Worm (Caenorhabditis elegans) whole organism, young adult: ENCODE results near the gene Y51A2D.8.

Experiments
- B0261.1 ChIP-seq: sonication (generic microtip); optimal IDR thresholded peaks from 2 replicates; lab custom pipeline; 2016; ENCODE audit warnings: mild to moderate bottlenecking, missing genetic modification characterization, moderate library complexity, missing compliant biosample characterization
- C06A6.2 ChIP-seq: fragments of 200-800 bp; sonication (Bioruptor generic); conservative IDR thresholded peaks from 2 replicates; pipeline ENCODE4 v1.3.6; 2022; ENCODE audit warnings: missing genetic modification characterization, missing compliant biosample characterization
- D2030.7 ChIP-seq: fragments of 200-800 bp; sonication (Bioruptor generic); IDR thresholded peaks from 2 replicates; pipeline ENCODE4 v1.3.6; 2022; ENCODE audit warnings: missing genetic modification reagents, missing genetic modification characterization, missing compliant biosample characterization
- F10E7.11 ChIP-seq: sonication (generic microtip); optimal IDR thresholded peaks from 2 replicates; lab custom pipeline; 2017; ENCODE audit warnings: mild to moderate bottlenecking, missing genetic modification characterization, moderate library complexity, missing compliant biosample characterization
- F22D6.2 ChIP-seq: sonication (generic microtip); optimal IDR thresholded peaks from 2 replicates; lab custom pipeline; 2016; ENCODE audit warnings: mild to moderate bottlenecking, missing genetic modification characterization, missing compliant biosample characterization
- F33H1.4 ChIP-seq: fragments of 200-800 bp; sonication (Bioruptor generic); IDR thresholded peaks from 2 replicates; pipeline ENCODE4 v1.3.6; 2022; ENCODE audit warnings: missing genetic modification reagents, missing genetic modification characterization, missing compliant biosample characterization
- F37B4.10 ChIP-seq: fragments of 200-800 bp; sonication (Bioruptor generic); IDR thresholded peaks from 2 replicates; pipeline ENCODE4 v1.3.6; 2022; ENCODE audit warnings: missing genetic modification characterization, missing compliant biosample characterization
- F49E8.2 ChIP-seq: sonication (generic microtip); optimal IDR thresholded peaks from 3 replicates; lab custom pipeline; 2017; ENCODE audit warnings: missing genetic modification characterization, mild to moderate bottlenecking, missing compliant biosample characterization, antibody characterized with exemption, moderate library complexity; ENCODE audit not compliant: insufficient read depth
- F57A8.1 ChIP-seq: fragments of 200-800 bp; sonication (Bioruptor generic); optimal IDR thresholded peaks from 2 replicates; lab custom pipeline; 2018; ENCODE audit warnings: mild to moderate bottlenecking, missing genetic modification characterization, moderate library complexity, missing compliant biosample characterization
- K12H6.12 ChIP-seq: fragments of 200-800 bp; sonication (Bioruptor generic); optimal IDR thresholded peaks from 2 replicates; lab custom pipeline; 2018; ENCODE audit warnings: mild to moderate bottlenecking, missing genetic modification characterization, missing compliant biosample characterization
- Y53F4B.3 ChIP-seq: fragments of 200-800 bp; sonication (Bioruptor generic); IDR thresholded peaks from 2 replicates; pipeline ENCODE4 v1.3.6; 2022; ENCODE audit warnings: missing genetic modification reagents, missing genetic modification characterization, missing compliant biosample characterization
- Y56A3A.18 ChIP-seq: fragments of 200-800 bp; sonication (Bioruptor generic); IDR thresholded peaks from 2 replicates; pipeline ENCODE4 v1.3.6; 2022; ENCODE audit warnings: missing genetic modification reagents, missing genetic modification characterization, missing compliant biosample characterization
- Y79H2A.3 ChIP-seq: fragments of 200-800 bp; sonication (Bioruptor generic); conservative IDR thresholded peaks from 2 replicates; pipeline ENCODE4 v1.3.6; 2022; ENCODE audit warnings: missing genetic modification reagents, missing genetic modification characterization, missing compliant biosample characterization
- aptf-2 ChIP-seq: fragments of 200-800 bp; sonication (Bioruptor generic); conservative IDR thresholded peaks from 2 replicates; pipeline ENCODE4 v1.3.6; 2022; ENCODE audit warnings: missing genetic modification reagents, missing genetic modification characterization, missing compliant biosample characterization
- athp-1 ChIP-seq: sonication (generic microtip); optimal IDR thresholded peaks from 2 replicates; lab custom pipeline; 2017; ENCODE audit warnings: mild to moderate bottlenecking, missing genetic modification characterization, missing compliant biosample characterization
- ccch-3 ChIP-seq: fragments of 200-800 bp; sonication (Bioruptor generic); optimal IDR thresholded peaks from 2 replicates; lab custom pipeline; 2018; ENCODE audit warnings: mild to moderate bottlenecking, missing genetic modification characterization, missing compliant biosample characterization
- cebp-2 ChIP-seq: fragments of 200-800 bp; sonication (Bioruptor generic); IDR thresholded peaks from 2 replicates; pipeline ENCODE4 v1.3.6; 2022; ENCODE audit warnings: missing genetic modification characterization, missing compliant biosample characterization
- ceh-27 ChIP-seq: fragments of 200-800 bp; sonication (Bioruptor generic); optimal IDR thresholded peaks from 2 replicates; lab custom pipeline; 2018; ENCODE audit warnings: mild to moderate bottlenecking, missing genetic modification characterization, moderate library complexity, missing compliant biosample characterization
- ceh-40 ChIP-seq: fragments of 200-800 bp; sonication (Bioruptor generic); IDR thresholded peaks from 2 replicates; pipeline ENCODE4 v1.3.6; 2022; ENCODE audit warnings: missing genetic modification characterization, missing compliant biosample characterization
- ceh-91 ChIP-seq: fragments of 200-800 bp; sonication (Bioruptor generic); IDR thresholded peaks from 2 replicates; pipeline ENCODE4 v1.3.6; 2022; ENCODE audit warnings: missing genetic modification reagents, missing genetic modification characterization, missing compliant biosample characterization
- die-1 ChIP-seq: sonication (generic microtip); optimal IDR thresholded peaks from 2 replicates; lab custom pipeline; 2016; ENCODE audit warnings: missing genotype, mild to moderate bottlenecking, missing genetic modification characterization, missing compliant biosample characterization
- dpff-1 ChIP-seq: sonication (generic microtip); optimal IDR thresholded peaks from 2 replicates; lab custom pipeline; 2017; ENCODE audit warnings: mild to moderate bottlenecking, missing genetic modification characterization, missing compliant biosample characterization
- dpl-1 ChIP-seq: fragments of 150-350 bp; optimal IDR thresholded peaks from 2 replicates; lab custom pipeline; 2014; ENCODE audit warnings: missing biosample characterization, missing genetic modification reagents, missing genetic modification characterization
- egl-18 ChIP-seq: fragments of 200-800 bp; sonication (Bioruptor generic); IDR thresholded peaks from 2 replicates; pipeline ENCODE4 v1.3.6; 2022; ENCODE audit warnings: missing genetic modification reagents, missing genetic modification characterization, missing compliant biosample characterization
- egrh-3 ChIP-seq: fragments of 200-800 bp; sonication (Bioruptor generic); IDR thresholded peaks from 2 replicates; pipeline ENCODE4 v1.3.6; 2022; ENCODE audit warnings: missing genetic modification reagents, missing genetic modification characterization, missing compliant biosample characterization
- gei-17 ChIP-seq: fragments of 200-800 bp; sonication (Bioruptor generic); optimal IDR thresholded peaks from 2 replicates; lab custom pipeline; 2018; ENCODE audit warnings: mild to moderate bottlenecking, missing genetic modification characterization, missing compliant biosample characterization
- hmg-1.2 ChIP-seq: fragments of 200-800 bp; sonication (Bioruptor generic); IDR thresholded peaks from 2 replicates; pipeline ENCODE4 v1.3.6; 2022; ENCODE audit warnings: missing genetic modification reagents, missing genetic modification characterization, missing compliant biosample characterization
- hmg-20 ChIP-seq: fragments of 200-800 bp; sonication (Bioruptor generic); IDR thresholded peaks from 2 replicates; pipeline ENCODE4 v1.3.6; 2022; ENCODE audit warnings: missing genetic modification reagents, missing genetic modification characterization, missing compliant biosample characterization
- let-526 ChIP-seq: fragments of 200-800 bp; sonication (Bioruptor generic); IDR thresholded peaks from 2 replicates; pipeline ENCODE4 v1.3.6; 2022; ENCODE audit warnings: missing genetic modification reagents, missing genetic modification characterization, missing compliant biosample characterization
- let-607 ChIP-seq, 2 experiments: fragments of 200-800 bp in 1 of 2; sonication (Bioruptor generic) in 1 of 2; sonication (generic microtip) in 1 of 2; optimal IDR thresholded peaks; 2 replicates each; lab custom pipeline; 2016 to 2018; ENCODE audit warnings: mild to moderate bottlenecking in 2 of 2, missing compliant biosample characterization in 2 of 2, missing genetic modification characterization in 2 of 2, moderate library complexity in 2 of 2, missing genotype in 1 of 2
- lin-26 ChIP-seq: fragments of 200-800 bp; sonication (Bioruptor generic); IDR thresholded peaks from 2 replicates; pipeline ENCODE4 v1.3.6; 2022; ENCODE audit warnings: missing genetic modification reagents, missing genetic modification characterization, missing compliant biosample characterization
- lin-40 ChIP-seq: sonication (generic microtip); optimal IDR thresholded peaks from 2 replicates; lab custom pipeline; 2016; ENCODE audit warnings: missing genetic modification characterization, mild to moderate bottlenecking, missing compliant biosample characterization, missing genotype, missing genetic modification reagents
- lir-1 ChIP-seq: fragments of 200-800 bp; sonication (Bioruptor generic); conservative IDR thresholded peaks from 2 replicates; pipeline ENCODE4 v1.3.6; 2022; ENCODE audit warnings: missing genetic modification reagents, missing genetic modification characterization, missing compliant biosample characterization
- lsl-1 ChIP-seq: fragments of 200-800 bp; sonication (Bioruptor generic); optimal IDR thresholded peaks from 2 replicates; lab custom pipeline; 2018; ENCODE audit warnings: mild to moderate bottlenecking, missing genetic modification characterization, moderate library complexity, missing compliant biosample characterization
- lsy-27 ChIP-seq: sonication (generic microtip); optimal IDR thresholded peaks from 2 replicates; lab custom pipeline; 2017; ENCODE audit warnings: missing genetic modification characterization, mild to moderate bottlenecking, missing compliant biosample characterization, antibody characterized with exemption, missing genotype, borderline replicate concordance; ENCODE audit not compliant: insufficient read depth
- mel-28 ChIP-seq: sonication (generic microtip); optimal IDR thresholded peaks from 2 replicates; lab custom pipeline; 2016; ENCODE audit warnings: borderline replicate concordance, mild to moderate bottlenecking, missing genetic modification characterization, missing compliant biosample characterization
- mes-4 ChIP-seq: sonication (generic microtip); optimal IDR thresholded peaks from 2 replicates; lab custom pipeline; 2016; ENCODE audit warnings: missing genotype, missing genetic modification characterization, missing compliant biosample characterization
- rcor-1 ChIP-seq: fragments of 200-800 bp; sonication (Bioruptor generic); IDR thresholded peaks from 2 replicates; pipeline ENCODE4 v1.3.6; 2022; ENCODE audit warnings: missing genetic modification reagents, missing genetic modification characterization, missing compliant biosample characterization
- rpc-1 ChIP-seq, 2 experiments: fragments of 150-350 bp in 1 of 2; sonication (generic microtip) in 1 of 2; optimal IDR thresholded peaks; 2 replicates each; lab custom pipeline; 2014 to 2018; ENCODE audit warnings: missing biosample characterization in 1 of 2, missing genetic modification characterization in 1 of 2, missing genetic modification reagents in 1 of 2, missing genotype in 1 of 2
- snpc-1.3 ChIP-seq: sonication (generic microtip); optimal IDR thresholded peaks from 2 replicates; lab custom pipeline; 2017; ENCODE audit warnings: missing genetic modification characterization, mild to moderate bottlenecking, missing compliant biosample characterization, antibody characterized with exemption, moderate library complexity, missing genotype, missing genetic modification reagents; ENCODE audit not compliant: insufficient read depth
- ztf-25 ChIP-seq: fragments of 200-800 bp; sonication (Bioruptor generic); IDR thresholded peaks from 2 replicates; pipeline ENCODE4 v1.3.6; 2022; ENCODE audit warnings: missing genetic modification reagents, missing genetic modification characterization, missing compliant biosample characterization
- ztf-26 ChIP-seq: sonication (generic microtip); optimal IDR thresholded peaks from 2 replicates; lab custom pipeline; 2017; ENCODE audit warnings: missing genetic modification characterization, missing compliant biosample characterization
- ztf-3 ChIP-seq: fragments of 200-800 bp; sonication (Bioruptor generic); optimal IDR thresholded peaks from 2 replicates; lab custom pipeline; 2018; ENCODE audit warnings: mild to moderate bottlenecking, missing genetic modification characterization, missing compliant biosample characterization

Gene Y51A2D.8

DNA sequence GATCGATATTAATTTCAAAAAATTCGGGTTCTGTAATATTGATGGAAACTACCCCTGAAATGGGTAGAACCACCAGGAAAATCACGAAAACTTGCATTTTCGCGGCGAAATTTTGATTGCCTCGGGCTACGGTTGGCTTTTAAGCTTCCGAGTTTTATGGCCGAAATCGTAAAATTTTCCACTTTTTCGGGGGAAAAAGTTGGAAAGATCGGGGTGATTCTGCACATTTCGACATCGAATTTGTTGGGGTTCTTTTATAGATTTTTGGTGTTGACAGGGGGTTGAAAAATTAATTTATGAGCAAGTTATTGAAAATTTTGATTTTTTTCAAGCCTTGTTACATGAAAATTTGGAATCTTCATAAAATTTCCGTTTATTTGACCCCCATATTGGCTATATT lies at the start of gene Y51A2D.8:
Y51A2D.8 (minus strand) TSS at position 101 of the 400 bp plus-strand sequence.
- TF ChIP-seq ccch-3 (no peak), hmg-1.2 (no peak), mel-28 (tag; lab: Kevin White, UChicago) (no peak), egl-18 (GFP tag; lab: Robert Waterston, UW) (no peak), dpl-1 (GFP tag; lab: Kevin White, UChicago) (no peak), D2030.7 (GFP tag; lab: Robert Waterston, UW) (no peak), F37B4.10 (GFP tag; lab: Robert Waterston, UW) (no peak), F49E8.2 (tag; lab: Kevin White, UChicago) (no peak), K12H6.12 (no peak), hmg-20 (GFP tag; lab: Robert Waterston, UW) (no peak), lsl-1 (GFP tag; lab: Kevin White, UChicago) (no peak), ztf-26 (tag; lab: Kevin White, UChicago) (no peak), Y79H2A.3 (GFP tag; lab: Robert Waterston, UW) (no peak), let-526 (no peak), lin-40 (tag; lab: Kevin White, UChicago) (no peak), athp-1 (no peak), C06A6.2 (GFP tag; lab: Robert Waterston, UW) (no peak), Y53F4B.3 (no peak)

DNA sequence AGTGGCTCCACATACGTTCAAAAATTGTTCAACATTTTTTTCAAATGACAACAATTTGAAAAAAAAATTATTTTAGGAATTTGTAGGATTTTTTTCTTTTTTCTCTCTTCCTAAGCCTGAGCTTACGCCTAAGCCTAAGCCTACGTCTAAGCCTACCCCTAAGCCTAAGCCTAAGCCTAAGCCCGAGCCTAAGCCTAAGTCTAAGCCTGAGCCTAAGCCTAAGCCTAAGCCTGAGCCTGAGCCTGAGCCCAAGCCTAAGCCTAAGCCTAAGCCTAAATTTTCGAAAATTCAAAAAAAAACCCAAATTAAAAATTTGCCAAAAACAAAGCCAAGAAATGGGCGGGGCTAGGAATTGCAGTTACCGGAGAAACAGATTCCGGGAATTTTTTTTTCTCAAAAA lies 44.1 kb upstream of the Y51A2D.8 start:
- TF ChIP-seq gei-17 = no peak
- TF ChIP-seq F57A8.1 (GFP tag; lab: Kevin White, UChicago) = no peak
- no peak for TF ChIP-seq lin-26 (GFP tag; lab: Robert Waterston, UW)
- no peak for TF ChIP-seq die-1 (tag; lab: Kevin White, UChicago)
- no peak for TF ChIP-seq D2030.7 (GFP tag; lab: Robert Waterston, UW)
- no peak for TF ChIP-seq ceh-40
- TF ChIP-seq F22D6.2 (tag; lab: Kevin White, UChicago) = no peak
- no peak for TF ChIP-seq aptf-2 (GFP tag; lab: Robert Waterston, UW)
- no peak for TF ChIP-seq lir-1 (GFP tag; lab: Robert Waterston, UW)
- TF ChIP-seq egrh-3 = no peak
- no peak for TF ChIP-seq rcor-1
- TF ChIP-seq rpc-1 (optimal IDR thresholded peaks at IDR 0.05; lab: Kevin White, UChicago) = no peak
- no peak for TF ChIP-seq rpc-1 (tag; optimal IDR thresholded peaks at IDR 0.05; lab: Kevin White, UChicago)
- TF ChIP-seq dpff-1 = no peak
- no peak for TF ChIP-seq let-607 (tag; optimal IDR thresholded peaks at IDR 0.05; lab: Kevin White, UChicago)
- no peak for TF ChIP-seq Y56A3A.18 (GFP tag; lab: Robert Waterston, UW)
- TF ChIP-seq snpc-1.3 (tag; lab: Kevin White, UChicago) = no peak

DNA sequence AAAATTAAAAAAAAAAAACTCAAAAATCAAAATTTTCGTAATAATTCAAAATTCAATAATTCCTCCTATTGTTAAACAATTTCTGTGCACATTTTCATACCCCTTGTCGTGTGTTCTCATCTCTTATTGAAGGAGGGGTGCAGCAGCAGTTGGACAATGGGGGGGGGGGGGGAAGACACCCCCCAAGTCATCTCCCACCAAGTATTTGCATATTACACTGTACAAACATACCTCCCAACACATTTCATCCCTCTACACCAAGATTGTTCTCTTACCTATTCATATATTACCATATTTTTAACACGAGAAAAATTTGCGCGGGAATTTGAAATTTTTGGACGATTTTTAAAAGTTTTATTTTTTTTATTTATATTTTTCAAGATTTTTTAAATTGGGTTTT lies 42.6 kb upstream of the Y51A2D.8 start:
- TF ChIP-seq lsy-27 (tag; lab: Kevin White, UChicago) (no peak), F10E7.11 (tag; lab: Kevin White, UChicago) (no peak), ceh-91 (GFP tag; lab: Robert Waterston, UW) (no peak), ztf-26 (tag; lab: Kevin White, UChicago) (no peak), lir-1 (GFP tag; lab: Robert Waterston, UW) (no peak), B0261.1 (no peak), mes-4 (no peak), cebp-2 (GFP tag; lab: Robert Waterston, UW) (no peak), ceh-27 (GFP tag; lab: Kevin White, UChicago) (no peak), ztf-25 (GFP tag; lab: Robert Waterston, UW) (no peak), F33H1.4 (no peak), ztf-3 (GFP tag; lab: Kevin White, UChicago) (no peak)
